Comparison of ENCODE assay signal across 6 worm cellular contexts in the genomic region with DNA sequence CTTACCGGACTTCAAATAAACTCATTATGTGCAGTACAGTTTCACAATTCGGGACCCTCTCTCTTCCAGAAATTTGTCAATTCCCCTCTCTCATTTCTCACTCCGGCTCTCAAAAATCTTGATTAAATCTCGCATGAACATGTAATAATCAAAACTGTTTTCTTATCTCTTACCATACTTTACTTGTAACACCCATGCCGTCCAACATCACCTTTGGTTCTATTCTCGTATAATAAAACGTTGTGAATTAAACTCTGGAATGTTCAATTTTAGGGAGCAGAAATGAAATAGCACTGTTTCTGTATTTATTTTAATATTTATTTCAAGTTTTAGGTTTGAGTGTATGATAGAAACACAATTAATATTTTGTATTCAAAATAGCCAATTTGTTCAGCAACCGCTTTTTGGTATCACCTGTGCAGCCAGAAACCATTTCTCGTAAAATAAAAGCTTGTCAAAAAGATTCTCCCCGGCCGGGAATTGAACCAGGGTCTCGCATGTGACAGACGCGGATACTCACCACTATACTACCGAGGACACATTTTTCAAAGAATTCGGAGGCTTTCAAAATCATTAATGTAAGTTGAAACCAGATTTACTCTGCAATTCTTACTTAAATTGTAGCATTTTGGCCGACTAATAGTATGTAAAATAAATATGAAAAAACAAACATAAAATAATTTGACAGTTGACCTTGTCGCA.
TF ChIP-seq lines count a peak whose summit lies in the region.

No protein-coding gene starts in this region.

TF ChIP-seq in whole organism, L1 larva, 84 proteins besides CTCF, POLR2A, EP300 and RAD21 (continues in another document):
- TF ChIP-seq ceh-82 (tag; optimal IDR thresholded peaks at IDR 0.05; lab: Kevin White, UChicago) (no peak), nhr-71 (tag; optimal IDR thresholded peaks at IDR 0.05; lab: Kevin White, UChicago) (peak; percentile 28), tlp-1 (tag; optimal IDR thresholded peaks at IDR 0.05; lab: Kevin White, UChicago) (no peak), lir-3 (tag; optimal IDR thresholded peaks at IDR 0.05; lab: Kevin White, UChicago; ENCODE audit: poor library complexity) (no peak), sup-37 (GFP tag; optimal IDR thresholded peaks at IDR 0.05; lab: Kevin White, UChicago) (no peak), snu-23 (GFP tag; optimal IDR thresholded peaks at IDR 0.05; lab: Kevin White, UChicago) (peak; percentile 4), nhr-90 (tag; optimal IDR thresholded peaks at IDR 0.05; lab: Kevin White, UChicago; ENCODE audit: poor library complexity) (peak; percentile 12), lin-35 (GFP tag; optimal IDR thresholded peaks at IDR 0.05; lab: Kevin White, UChicago) (no peak), nhr-28 (tag; optimal IDR thresholded peaks at IDR 0.05; lab: Kevin White, UChicago) (no peak), ceh-8 (GFP tag; optimal IDR thresholded peaks at IDR 0.05; lab: Kevin White, UChicago) (no peak), nhr-77 (tag; optimal IDR thresholded peaks at IDR 0.05; lab: Kevin White, UChicago) (no peak), nhr-20 (tag; optimal IDR thresholded peaks at IDR 0.05; lab: Kevin White, UChicago) (peak; percentile 9)

TF ChIP-seq in whole organism, L2 larva, 48 proteins besides CTCF, POLR2A, EP300 and RAD21:
- TF ChIP-seq unc-55 (GFP tag; optimal IDR thresholded peaks at IDR 0.05; lab: Kevin White, UChicago): peak; percentile 19
- no peak for TF ChIP-seq mab-5 (tag; optimal IDR thresholded peaks at IDR 0.05; lab: Kevin White, UChicago)
- TF ChIP-seq ZK546.5 (tag; optimal IDR thresholded peaks at IDR 0.05; lab: Kevin White, UChicago): no peak
- TF ChIP-seq Y55F3AM.14 (GFP tag; optimal IDR thresholded peaks at IDR 0.05; lab: Kevin White, UChicago): no peak
- no peak for TF ChIP-seq ztf-11 (tag; optimal IDR thresholded peaks at IDR 0.05; lab: Kevin White, UChicago)

TF ChIP-seq in whole organism, L3 larva, 47 proteins besides CTCF, POLR2A, EP300 and RAD21:
- TF ChIP-seq nhr-23 (tag; optimal IDR thresholded peaks at IDR 0.05; lab: Kevin White, UChicago): peak; percentile 29
- TF ChIP-seq fos-1 (tag; optimal IDR thresholded peaks at IDR 0.05; lab: Kevin White, UChicago): no peak
- peak; percentile 5 for TF ChIP-seq elt-2 (tag; optimal IDR thresholded peaks at IDR 0.05; lab: Kevin White, UChicago)

TF ChIP-seq in whole organism, L4 larva, 104 proteins besides CTCF, POLR2A, EP300 and RAD21 (continues in another document):
- TF ChIP-seq duxl-1 (tag; optimal IDR thresholded peaks at IDR 0.05; lab: Kevin White, UChicago; ENCODE audit: poor library complexity): peak; percentile 48
- TF ChIP-seq ceh-82 (tag; optimal IDR thresholded peaks at IDR 0.05; lab: Kevin White, UChicago): no peak
- TF ChIP-seq Y48G9A.11 (GFP tag; IDR thresholded peaks at IDR 0.05; lab: Robert Waterston, UW): no peak
- no peak for TF ChIP-seq F10B5.3 (tag; optimal IDR thresholded peaks at IDR 0.05; lab: Kevin White, UChicago)
- TF ChIP-seq F26F4.8 (GFP tag; conservative IDR thresholded peaks at IDR 0.05; lab: Robert Waterston, UW): no peak
- no peak for TF ChIP-seq R02D3.7 (tag; optimal IDR thresholded peaks at IDR 0.05; lab: Kevin White, UChicago)
- peak; percentile 58; the same call in 1 of the 2 replicates for TF ChIP-seq pha-4 (GFP tag; IDR thresholded peaks at IDR 0.05; lab: Robert Waterston, UW)
- no peak for TF ChIP-seq pha-4 (tag; optimal IDR thresholded peaks at IDR 0.05; lab: Kevin White, UChicago)
- 0 out of 2 replicates have a peak, but pooled peaks have one; percentile 21 for TF ChIP-seq hmg-1.1 (GFP tag; IDR thresholded peaks at IDR 0.05; lab: Robert Waterston, UW)
- peak; percentile 56; the same call in 1 of the 2 replicates for TF ChIP-seq madf-9 (GFP tag; conservative IDR thresholded peaks at IDR 0.05; lab: Robert Waterston, UW)
- no peak for TF ChIP-seq nhr-11 (tag; optimal IDR thresholded peaks at IDR 0.05; lab: Kevin White, UChicago)
- TF ChIP-seq Y105C5A.15 (GFP tag; IDR thresholded peaks at IDR 0.05; lab: Robert Waterston, UW): peak; percentile 49; the same call in 1 of the 2 replicates
- TF ChIP-seq nhr-10 (tag; optimal IDR thresholded peaks at IDR 0.05; lab: Kevin White, UChicago): no peak
- TF ChIP-seq mxl-3 (GFP tag; optimal IDR thresholded peaks at IDR 0.05; lab: Kevin White, UChicago): no peak
- no peak for TF ChIP-seq F37D6.2 (tag; optimal IDR thresholded peaks at IDR 0.05; lab: Kevin White, UChicago)
- TF ChIP-seq lin-38 (GFP tag; IDR thresholded peaks at IDR 0.05; lab: Robert Waterston, UW): peak; percentile 61
- no peak for TF ChIP-seq unc-39 (tag; optimal IDR thresholded peaks at IDR 0.05; lab: Kevin White, UChicago)
- no peak for TF ChIP-seq nhr-102 (tag; optimal IDR thresholded peaks at IDR 0.05; lab: Kevin White, UChicago)
- no peak for TF ChIP-seq saeg-2 (GFP tag; IDR thresholded peaks at IDR 0.05; lab: Robert Waterston, UW)
- TF ChIP-seq lin-15B (tag; optimal IDR thresholded peaks at IDR 0.05; lab: Kevin White, UChicago): no peak
- TF ChIP-seq mdt-29 (GFP tag; IDR thresholded peaks at IDR 0.05; lab: Robert Waterston, UW): no peak

TF ChIP-seq in whole organism, mixed stage, embryonic, 35 proteins besides CTCF, POLR2A, EP300 and RAD21:
- TF ChIP-seq ceh-83 (GFP tag; optimal IDR thresholded peaks at IDR 0.05; lab: Kevin White, UChicago) (peak; percentile 29), mls-2 (tag; optimal IDR thresholded peaks at IDR 0.05; lab: Kevin White, UChicago) (no peak)

TF ChIP-seq in whole organism, young adult, 124 proteins besides CTCF, POLR2A, EP300 and RAD21 (continues in another document):
- TF ChIP-seq F10E7.11 (tag; optimal IDR thresholded peaks at IDR 0.05; lab: Kevin White, UChicago): peak; percentile 13
- peak; percentile 68; the same call in 1 of the 2 replicates for TF ChIP-seq Y56A3A.18 (GFP tag; IDR thresholded peaks at IDR 0.05; lab: Robert Waterston, UW)
- no peak for TF ChIP-seq ztf-18 (tag; optimal IDR thresholded peaks at IDR 0.05; lab: Kevin White, UChicago)
- TF ChIP-seq D2030.7 (GFP tag; IDR thresholded peaks at IDR 0.05; lab: Robert Waterston, UW): 0 out of 2 replicates have a peak, but pooled peaks have one; percentile 11
- no peak for TF ChIP-seq attf-6 (GFP tag; IDR thresholded peaks at IDR 0.05; lab: Robert Waterston, UW)
- TF ChIP-seq die-1 (tag; optimal IDR thresholded peaks at IDR 0.05; lab: Kevin White, UChicago): peak; percentile 29
- TF ChIP-seq atf-7 (tag; optimal IDR thresholded peaks at IDR 0.05; lab: Kevin White, UChicago): no peak
- no peak for TF ChIP-seq ceh-27 (GFP tag; optimal IDR thresholded peaks at IDR 0.05; lab: Kevin White, UChicago)
- no peak for TF ChIP-seq ceh-100 (GFP tag; IDR thresholded peaks at IDR 0.05; lab: Robert Waterston, UW)
- TF ChIP-seq lir-1 (GFP tag; conservative IDR thresholded peaks at IDR 0.05; lab: Robert Waterston, UW): no peak
- peak; percentile 83 for TF ChIP-seq tbp1 (GFP tag; optimal IDR thresholded peaks at IDR 0.05; lab: Kevin White, UChicago)
- no peak for TF ChIP-seq B0035.1 (tag; optimal IDR thresholded peaks at IDR 0.05; lab: Kevin White, UChicago)
- TF ChIP-seq aptf-2 (GFP tag; conservative IDR thresholded peaks at IDR 0.05; lab: Robert Waterston, UW): no peak
- no peak for TF ChIP-seq lin-40 (tag; optimal IDR thresholded peaks at IDR 0.05; lab: Kevin White, UChicago)
- no peak for TF ChIP-seq unc-130 (GFP tag; optimal IDR thresholded peaks at IDR 0.05; lab: Kevin White, UChicago)
- no peak for TF ChIP-seq nfya-1 (tag; optimal IDR thresholded peaks at IDR 0.05; lab: Kevin White, UChicago; ENCODE audit: borderline replicate concordance, insufficient read depth)
- no peak for TF ChIP-seq lin-54 (GFP tag; optimal IDR thresholded peaks at IDR 0.05; lab: Kevin White, UChicago)
- no peak for TF ChIP-seq zfh-2 (GFP tag; conservative IDR thresholded peaks at IDR 0.05; lab: Robert Waterston, UW)
- TF ChIP-seq somi-1 (GFP tag; optimal IDR thresholded peaks at IDR 0.05; lab: Kevin White, UChicago): no peak
- peak; percentile 52 for TF ChIP-seq rpc-1 (optimal IDR thresholded peaks at IDR 0.05; lab: Kevin White, UChicago)
- peak; percentile 90 for TF ChIP-seq rpc-1 (tag; optimal IDR thresholded peaks at IDR 0.05; lab: Kevin White, UChicago)
- no peak for TF ChIP-seq ceh-58 (GFP tag; IDR thresholded peaks at IDR 0.05; lab: Robert Waterston, UW)
- no peak; the same call in 1 of the 2 replicates for TF ChIP-seq Y53F4B.3 (GFP tag; IDR thresholded peaks at IDR 0.05; lab: Robert Waterston, UW)
- no peak for TF ChIP-seq lag-1 (GFP tag; IDR thresholded peaks at IDR 0.05; lab: Robert Waterston, UW)
- no peak for TF ChIP-seq ceh-91 (GFP tag; IDR thresholded peaks at IDR 0.05; lab: Robert Waterston, UW)
- TF ChIP-seq lsy-27 (tag; optimal IDR thresholded peaks at IDR 0.05; lab: Kevin White, UChicago; ENCODE audit: borderline replicate concordance, insufficient read depth): no peak
- TF ChIP-seq nhr-120 (GFP tag; IDR thresholded peaks at IDR 0.05; lab: Robert Waterston, UW): no peak
- no peak for TF ChIP-seq F52B5.7 (tag; optimal IDR thresholded peaks at IDR 0.05; lab: Kevin White, UChicago)
- TF ChIP-seq nhr-27 (tag; optimal IDR thresholded peaks at IDR 0.05; lab: Kevin White, UChicago): no peak
- 0 out of 2 replicates have a peak, but pooled peaks have one; percentile 23 for TF ChIP-seq ceh-40 (GFP tag; IDR thresholded peaks at IDR 0.05; lab: Robert Waterston, UW)
- TF ChIP-seq hmg-20 (GFP tag; IDR thresholded peaks at IDR 0.05; lab: Robert Waterston, UW): no peak
- peak; percentile 6 for TF ChIP-seq snpc-1.3 (tag; optimal IDR thresholded peaks at IDR 0.05; lab: Kevin White, UChicago; ENCODE audit: insufficient read depth)
- TF ChIP-seq aptf-3 (GFP tag; IDR thresholded peaks at IDR 0.05; lab: Robert Waterston, UW): no peak
- no peak for TF ChIP-seq Y95B8A.8 (GFP tag; IDR thresholded peaks at IDR 0.05; lab: Robert Waterston, UW)
- TF ChIP-seq F33H1.4 (GFP tag; IDR thresholded peaks at IDR 0.05; lab: Robert Waterston, UW): no peak
- no peak; the same call in 1 of the 2 replicates for TF ChIP-seq K11D2.4 (GFP tag; IDR thresholded peaks at IDR 0.05; lab: Robert Waterston, UW)
- TF ChIP-seq F57A8.1 (GFP tag; optimal IDR thresholded peaks at IDR 0.05; lab: Kevin White, UChicago): no peak
- no peak for TF ChIP-seq tbx-9 (tag; optimal IDR thresholded peaks at IDR 0.05; lab: Kevin White, UChicago; ENCODE audit: borderline replicate concordance)
- TF ChIP-seq Y79H2A.3 (GFP tag; conservative IDR thresholded peaks at IDR 0.05; lab: Robert Waterston, UW): no peak
- peak; percentile 56; the same call in 1 of the 2 replicates for TF ChIP-seq ztf-25 (GFP tag; IDR thresholded peaks at IDR 0.05; lab: Robert Waterston, UW)
- no peak for TF ChIP-seq ztf-22 (GFP tag; optimal IDR thresholded peaks at IDR 0.05; lab: Kevin White, UChicago)
- TF ChIP-seq rcor-1 (GFP tag; IDR thresholded peaks at IDR 0.05; lab: Robert Waterston, UW): 0 out of 2 replicates have a peak, but pooled peaks have one; percentile 13
- TF ChIP-seq F57C9.4 (tag; optimal IDR thresholded peaks at IDR 0.05; lab: Kevin White, UChicago): no peak
